Worm (Caenorhabditis elegans): ENCODE data around the gene H01G02.4.

DNA sequence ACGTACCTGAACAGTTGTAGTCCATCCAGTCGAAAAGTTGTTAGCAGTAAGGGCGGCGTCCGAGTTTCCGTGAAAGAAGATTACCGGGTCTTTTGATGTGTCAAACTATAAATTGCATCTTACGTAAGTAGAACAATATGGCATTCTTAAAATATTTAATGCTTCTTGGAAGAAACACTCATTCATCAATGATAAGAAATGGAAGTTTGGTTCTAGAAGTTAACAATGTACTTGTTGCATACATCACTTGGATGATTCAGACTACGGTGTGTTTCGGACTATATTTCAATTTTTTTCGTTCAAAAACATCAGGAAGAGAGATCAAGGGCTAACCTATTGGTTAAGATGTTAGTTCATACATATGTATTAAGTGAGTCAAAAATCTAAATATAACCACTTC is 30.8 kb downstream of the H01G02.4 start:
- no peak for TF ChIP-seq nhr-77 (tag; optimal IDR thresholded peaks at IDR 0.05)
- TF ChIP-seq nhr-6 (tag; optimal IDR thresholded peaks at IDR 0.05), result no peak
- TF ChIP-seq sma-9 (GFP tag; optimal IDR thresholded peaks at IDR 0.05), result no peak
- no peak for TF ChIP-seq sma-9 (tag; optimal IDR thresholded peaks at IDR 0.05)
- TF ChIP-seq fos-1 (tag; optimal IDR thresholded peaks at IDR 0.05), result no peak
- no peak for TF ChIP-seq ceh-82 (tag; optimal IDR thresholded peaks at IDR 0.05)

All from whole organism, L2 larva.